Fruit fly (Drosophila melanogaster): ENCODE results near the gene Wnk.

Wnk gene

DNA sequence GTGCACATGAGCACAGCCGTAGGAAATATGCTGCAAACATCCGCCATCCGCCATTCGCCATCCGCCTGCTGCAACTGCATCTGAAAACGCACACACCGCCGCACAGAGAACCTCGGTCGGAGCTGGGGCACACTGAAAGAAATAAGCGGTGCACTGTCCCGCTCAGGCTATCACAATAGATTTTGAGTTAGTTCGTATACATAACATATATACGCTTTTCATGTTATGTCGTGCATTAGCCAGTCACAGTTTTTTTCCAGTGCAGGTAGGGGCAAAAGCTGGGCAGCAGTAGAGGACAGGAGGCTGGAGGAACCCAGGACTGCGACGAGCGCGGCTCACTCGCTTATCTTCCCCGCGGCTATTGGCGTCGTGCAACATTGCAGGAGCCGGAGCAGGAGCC lies 39.7 kb upstream of the Wnk start (continued):
- TF ChIP-seq CG1647 (GFP tag; optimal IDR thresholded peaks at IDR 0.05) (no peak), CG15514 (GFP tag; optimal IDR thresholded peaks at IDR 0.05) (no peak), Camta (GFP tag; optimal IDR thresholded peaks at IDR 0.05) (no peak), pb (GFP tag; optimal IDR thresholded peaks at IDR 0.05) (no peak), CG11247 (GFP tag; IDR thresholded peaks at IDR 0.05) (0 out of 2 replicates have a peak, but pooled peaks have one; percentile 32), seq (GFP tag; IDR thresholded peaks at IDR 0.05) (no peak), CG13287 (GFP tag; IDR thresholded peaks at IDR 0.05; ENCODE audit: partially characterized antibody) (no peak), Blimp-1 (GFP tag; optimal IDR thresholded peaks at IDR 0.05) (no peak), oc (tag; optimal IDR thresholded peaks at IDR 0.05) (no peak), CG15696 (tag; optimal IDR thresholded peaks at IDR 0.05) (no peak), Awh (GFP tag; IDR thresholded peaks at IDR 0.05) (no peak), Lim3 (GFP tag; IDR thresholded peaks at IDR 0.05) (no peak), MBD-R2 (GFP tag; IDR thresholded peaks at IDR 0.05) (no peak), gcm2 (GFP tag; optimal IDR thresholded peaks at IDR 0.05) (no peak), CG10267 (tag; optimal IDR thresholded peaks at IDR 0.05) (no peak), CG5953 (GFP tag; IDR thresholded peaks at IDR 0.05) (no peak), CG12104 (GFP tag; optimal IDR thresholded peaks at IDR 0.05) (no peak), Poxn (GFP tag; IDR thresholded peaks at IDR 0.05) (no peak), CG2129 (GFP tag; IDR thresholded peaks at IDR 0.05; ENCODE audit: partially characterized antibody) (no peak), zf30C (GFP tag; optimal IDR thresholded peaks at IDR 0.05) (peak; percentile 9), Dbx (GFP tag; IDR thresholded peaks at IDR 0.05) (no peak), CG10654 (GFP tag; optimal IDR thresholded peaks at IDR 0.05) (no peak), CG16779 (GFP tag; IDR thresholded peaks at IDR 0.05) (no peak), CG11398 (GFP tag; optimal IDR thresholded peaks at IDR 0.05) (no peak), Ets65A (GFP tag) (peak; percentile 72), nmo (GFP tag; optimal IDR thresholded peaks at IDR 0.05) (no peak), sens (GFP tag) (peak; percentile 74), jigr1 (GFP tag; IDR thresholded peaks at IDR 0.05) (no peak), HLHmδ (GFP tag; optimal IDR thresholded peaks at IDR 0.05) (no peak), CG18262 (tag; optimal IDR thresholded peaks at IDR 0.05) (no peak), CG10959 (GFP tag; IDR thresholded peaks at IDR 0.05) (no peak), salm (tag; optimal IDR thresholded peaks at IDR 0.05) (no peak), CG11723 (GFP tag; optimal IDR thresholded peaks at IDR 0.05) (no peak), klu (GFP tag; IDR thresholded peaks at IDR 0.05) (no peak), CG16813 (GFP tag; IDR thresholded peaks at IDR 0.05; ENCODE audit: partially characterized antibody) (no peak), peb (GFP tag; IDR thresholded peaks at IDR 0.05) (no peak), Pdp1 (GFP tag; optimal IDR thresholded peaks at IDR 0.05) (no peak), CG8478 (optimal IDR thresholded peaks at IDR 0.05) (no peak), prd (optimal IDR thresholded peaks at IDR 0.05) (no peak), prd (GFP tag; IDR thresholded peaks at IDR 0.05) (peak; percentile 44; the same call in 1 of the 3 replicates), CG32772 (GFP tag; IDR thresholded peaks at IDR 0.05) (no peak)

DNA sequence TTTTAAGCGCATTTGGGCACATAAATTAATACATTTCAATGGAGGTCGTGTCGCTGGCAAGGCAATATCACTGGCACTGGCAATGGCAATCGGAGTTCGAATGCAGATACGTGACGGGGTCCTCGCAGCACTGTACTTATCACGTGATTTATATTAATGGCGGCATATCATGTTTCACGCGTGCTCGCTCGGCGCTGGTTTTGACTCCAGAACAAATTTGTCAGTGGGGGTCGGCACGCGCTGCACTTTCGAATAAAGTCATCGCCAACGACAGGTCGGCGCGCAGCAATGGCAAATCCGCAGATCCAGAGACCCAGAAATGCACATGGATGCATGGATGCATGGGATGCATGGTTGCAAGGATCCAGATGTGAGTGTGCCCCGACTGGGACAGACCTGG lies 36.5 kb upstream of the Wnk start:
- TF ChIP-seq CG6272 (GFP tag; IDR thresholded peaks at IDR 0.05): no peak
- TF ChIP-seq Nf-YA (GFP tag; IDR thresholded peaks at IDR 0.05): no peak
- TF ChIP-seq HLHmδ (GFP tag; optimal IDR thresholded peaks at IDR 0.05): peak; percentile 8
- TF ChIP-seq knrl (GFP tag; IDR thresholded peaks at IDR 0.05; ENCODE audit: partially characterized antibody): no peak
- TF ChIP-seq ash1 (GFP tag; optimal IDR thresholded peaks at IDR 0.05): no peak
- TF ChIP-seq sisA (GFP tag; IDR thresholded peaks at IDR 0.05): no peak
- 0 out of 3 replicates have a peak, but pooled peaks have one; percentile 49 for TF ChIP-seq CG7963 (GFP tag; IDR thresholded peaks at IDR 0.05; ENCODE audit: partially characterized antibody)
- no peak for TF ChIP-seq CG11696 (GFP tag; IDR thresholded peaks at IDR 0.05)
